Fruit fly (Drosophila melanogaster) whole organism, adult: Measurements from ENCODE around the gene CG15399.

Experiments
- CG11617 ChIP-seq: fragments of 200-800 bp; sonication (Bioruptor generic); optimal IDR thresholded peaks from 2 replicates; lab custom pipeline; 2017; ENCODE audit warnings: mild to moderate bottlenecking, missing biosample characterization, missing genetic modification reagents, missing genetic modification characterization
- CG33017 ChIP-seq: fragments of 200-800 bp; sonication (Bioruptor generic); optimal IDR thresholded peaks from 2 replicates; lab custom pipeline; 2018; ENCODE audit warnings: missing biosample characterization, mild to moderate bottlenecking, missing genetic modification characterization, moderate library complexity
- CG7045 ChIP-seq: fragments of 200-800 bp; sonication (Bioruptor generic); optimal IDR thresholded peaks from 2 replicates; lab custom pipeline; 2017; ENCODE audit warnings: missing biosample characterization, mild to moderate bottlenecking, missing genetic modification characterization
- CG7101 ChIP-seq: fragments of 200-800 bp; sonication (Bioruptor generic); optimal IDR thresholded peaks from 2 replicates; lab custom pipeline; 2018; ENCODE audit warnings: missing biosample characterization, mild to moderate bottlenecking, missing genetic modification characterization, moderate library complexity
- Mnt ChIP-seq: fragments of 200-800 bp; sonication (Bioruptor generic); optimal IDR thresholded peaks from 2 replicates; lab custom pipeline; 2016; ENCODE audit warnings: missing biosample characterization, mild to moderate bottlenecking, missing genetic modification characterization
- bab1 ChIP-seq: fragments of 200-800 bp; sonication (Bioruptor generic); optimal IDR thresholded peaks from 3 replicates; lab custom pipeline; 2019; ENCODE audit warnings: missing biosample characterization, mild to moderate bottlenecking, missing genetic modification characterization, moderate library complexity
- cic ChIP-seq: fragments of 200-800 bp; sonication (Bioruptor generic); optimal IDR thresholded peaks from 2 replicates; lab custom pipeline; 2017; ENCODE audit warnings: missing biosample characterization, mild to moderate bottlenecking, missing genetic modification characterization, moderate library complexity
- cnc ChIP-seq, 2 experiments: fragments of >200 bp; optimal IDR thresholded peaks; 2 replicates each; lab custom pipeline; 2017
- pad ChIP-seq: fragments of 200-800 bp; sonication (Bioruptor generic); optimal IDR thresholded peaks from 3 replicates; lab custom pipeline; 2017; ENCODE audit warnings: missing biosample characterization, missing genetic modification characterization, mild to moderate bottlenecking, moderate library complexity, missing genetic modification reagents
- toe ChIP-seq: fragments of 200-800 bp; sonication (Bioruptor generic); optimal IDR thresholded peaks from 2 replicates; lab custom pipeline; 2016; ENCODE audit warnings: missing biosample characterization, missing genetic modification characterization

dm6 chr2L:2797186-2797585 is 25.6 kb upstream of the CG15399 start:
- TF ChIP-seq cic (GFP tag; lab: Kevin White, UChicago) (no peak), bab1 (GFP tag; lab: Kevin White, UChicago) (no peak), CG7101 (tag; lab: Kevin White, UChicago) (no peak), CG7045 (GFP tag; lab: Kevin White, UChicago) (no peak), cnc (optimal IDR thresholded peaks at IDR 0.05; lab: Kevin White, UChicago) (no peak), CG33017 (tag; lab: Kevin White, UChicago) (no peak), CG11617 (no peak), toe (no peak), pad (GFP tag; lab: Kevin White, UChicago) (no peak), Mnt (GFP tag; lab: Kevin White, UChicago) (no peak)
